Worm (Caenorhabditis elegans): ENCODE data around the gene abu-10.

abu-10 gene

DNA sequence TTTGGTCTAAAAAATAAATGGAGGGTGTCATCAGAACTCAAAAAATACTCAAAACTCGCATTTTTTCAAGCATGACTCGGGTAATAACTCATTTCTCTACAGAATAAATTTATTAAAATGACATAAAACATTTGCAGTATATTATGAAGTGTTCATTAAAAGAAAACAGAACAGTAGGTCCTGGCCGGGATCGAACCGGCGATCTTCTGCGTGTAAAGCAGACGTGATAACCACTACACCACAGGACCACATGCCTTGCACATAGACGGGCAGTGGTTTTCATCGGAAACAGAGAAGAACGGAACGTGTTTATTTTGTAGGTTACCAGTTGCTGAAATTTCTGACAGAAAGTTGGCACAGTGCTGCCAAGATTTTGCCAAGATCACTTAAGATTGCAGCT, 4.6 kb upstream of the abu-10 start (continued):
- TF ChIP-seq snpc-3.4 (tag; optimal IDR thresholded peaks at IDR 0.05) (peak; percentile 69), ama-1 (optimal IDR thresholded peaks at IDR 0.05) (no peak), ama-1 (GFP tag; optimal IDR thresholded peaks at IDR 0.05) (peak in 1 of 2 experiments; percentile 33), tbp1 (GFP tag; optimal IDR thresholded peaks at IDR 0.05) (peak; percentile 89), dox-1 (GFP tag; IDR thresholded peaks at IDR 0.05) (peak; percentile 82), dpl-1 (GFP tag; optimal IDR thresholded peaks at IDR 0.05) (no peak), nhr-90 (tag; optimal IDR thresholded peaks at IDR 0.05) (peak; percentile 86), mel-28 (tag; optimal IDR thresholded peaks at IDR 0.05; ENCODE audit: borderline replicate concordance) (no peak), F57A8.1 (GFP tag; optimal IDR thresholded peaks at IDR 0.05) (peak; percentile 25), tbx-9 (tag; optimal IDR thresholded peaks at IDR 0.05; ENCODE audit: borderline replicate concordance) (no peak), mxl-1 (tag; optimal IDR thresholded peaks at IDR 0.05) (peak; percentile 51), hmg-1.2 (GFP tag; IDR thresholded peaks at IDR 0.05) (peak; percentile 57), snpc-1.3 (tag; optimal IDR thresholded peaks at IDR 0.05; ENCODE audit: insufficient read depth) (peak; percentile 78), dpff-1 (tag; optimal IDR thresholded peaks at IDR 0.05) (no peak), hsf-1 (GFP tag; IDR thresholded peaks at IDR 0.05) (no peak), lin-40 (tag; optimal IDR thresholded peaks at IDR 0.05) (peak; percentile 25), madf-8 (GFP tag; conservative IDR thresholded peaks at IDR 0.05) (no peak), mes-4 (tag; optimal IDR thresholded peaks at IDR 0.05) (peak; percentile 62), hlh-12 (tag; optimal IDR thresholded peaks at IDR 0.05) (peak; percentile 58), lin-26 (GFP tag; IDR thresholded peaks at IDR 0.05) (peak; percentile 91), madf-3 (GFP tag; IDR thresholded peaks at IDR 0.05) (peak; percentile 77; the same call in 1 of the 2 replicates), rpc-1 (optimal IDR thresholded peaks at IDR 0.05) (peak; percentile 83), rpc-1 (tag; optimal IDR thresholded peaks at IDR 0.05) (peak; percentile 97), T07F8.4 (tag; optimal IDR thresholded peaks at IDR 0.05) (peak; percentile 72), nfyb-1 (GFP tag; IDR thresholded peaks at IDR 0.05) (peak; percentile 16; the same call in 1 of the 2 replicates), ceh-100 (GFP tag; IDR thresholded peaks at IDR 0.05) (no peak), cebp-2 (GFP tag; IDR thresholded peaks at IDR 0.05) (peak; percentile 82; the same call in 1 of the 2 replicates), lin-54 (GFP tag; optimal IDR thresholded peaks at IDR 0.05) (peak; percentile 41), F52B5.7 (tag; optimal IDR thresholded peaks at IDR 0.05) (peak; percentile 45), ztf-6 (GFP tag; IDR thresholded peaks at IDR 0.05) (no peak), unc-130 (GFP tag; optimal IDR thresholded peaks at IDR 0.05) (peak; percentile 16), athp-1 (tag; optimal IDR thresholded peaks at IDR 0.05) (peak; percentile 32), T26A5.8 (tag; optimal IDR thresholded peaks at IDR 0.05) (peak; percentile 51), Y95B8A.8 (GFP tag; IDR thresholded peaks at IDR 0.05) (0 out of 2 replicates have a peak, but pooled peaks have one; percentile 34), madf-10 (tag; optimal IDR thresholded peaks at IDR 0.05) (peak; percentile 60), nhr-80 (tag; optimal IDR thresholded peaks at IDR 0.05) (peak; percentile 37), lsl-1 (GFP tag; optimal IDR thresholded peaks at IDR 0.05) (peak; percentile 9)

DNA sequence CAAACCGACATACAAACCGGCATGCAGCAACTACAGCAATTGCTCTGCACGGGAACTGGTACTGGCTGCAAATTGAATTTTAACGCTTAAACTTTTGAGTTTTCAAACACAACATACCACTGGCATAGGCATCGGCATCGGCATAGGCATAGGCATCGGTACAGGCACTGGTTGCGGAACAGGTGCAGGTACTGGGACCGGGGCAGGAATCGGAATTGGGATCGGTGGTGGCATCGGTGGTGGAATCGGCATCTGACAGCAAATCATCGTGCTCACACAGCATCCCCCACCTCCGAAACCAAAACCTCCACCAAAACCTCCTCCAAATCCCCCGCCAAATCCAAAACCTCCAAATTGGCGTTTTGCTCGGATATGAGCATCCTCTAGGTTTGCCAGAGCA, 3.8 kb upstream of the abu-10 start:
- peak; percentile 72 for TF ChIP-seq zfh-2 (GFP tag; conservative IDR thresholded peaks at IDR 0.05)
- no peak for TF ChIP-seq lsy-27 (tag; optimal IDR thresholded peaks at IDR 0.05; ENCODE audit: borderline replicate concordance, insufficient read depth)

DNA sequence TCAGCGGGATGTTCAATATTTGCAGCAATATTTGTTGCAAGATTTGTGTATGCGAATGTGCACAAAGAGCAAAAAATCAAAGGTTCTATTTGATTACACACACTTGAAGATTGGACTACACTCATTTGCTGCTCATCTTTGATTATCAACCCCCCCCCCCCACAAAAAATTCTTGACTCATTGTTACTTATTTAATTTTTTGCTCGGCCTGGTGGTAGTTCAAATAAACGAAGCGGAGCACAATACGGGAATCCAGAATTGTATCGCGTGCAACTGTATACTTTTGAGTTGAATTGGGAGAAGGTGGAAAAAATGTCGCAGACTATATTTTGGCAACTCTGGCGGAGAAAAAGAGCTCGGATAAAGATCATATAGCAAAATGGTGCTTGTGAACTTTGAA, 2.3 kb upstream of the abu-10 start, which contains the start of gene F35A5.5:
Gene F35A5.5 (minus strand): TSS at position 101 of the 400 bp plus-strand sequence.
- no peak for TF ChIP-seq Y56A3A.18 (GFP tag; IDR thresholded peaks at IDR 0.05)
- no peak for TF ChIP-seq unc-130 (GFP tag; optimal IDR thresholded peaks at IDR 0.05)
- TF ChIP-seq lag-1 (GFP tag; IDR thresholded peaks at IDR 0.05): no peak
- TF ChIP-seq snpc-1.1 (tag; optimal IDR thresholded peaks at IDR 0.05; ENCODE audit: insufficient read depth): no peak
- TF ChIP-seq tbp1 (GFP tag; optimal IDR thresholded peaks at IDR 0.05): no peak
- TF ChIP-seq nfya-2 (GFP tag; IDR thresholded peaks at IDR 0.05): no peak
- TF ChIP-seq ama-1 (optimal IDR thresholded peaks at IDR 0.05): no peak
- TF ChIP-seq ama-1 (GFP tag; optimal IDR thresholded peaks at IDR 0.05): no peak
- TF ChIP-seq dox-1 (GFP tag; IDR thresholded peaks at IDR 0.05): no peak
